Fruit fly (Drosophila melanogaster): ENCODE measurements around the gene Arl6IP1.

The Arl6IP1 gene

DNA sequence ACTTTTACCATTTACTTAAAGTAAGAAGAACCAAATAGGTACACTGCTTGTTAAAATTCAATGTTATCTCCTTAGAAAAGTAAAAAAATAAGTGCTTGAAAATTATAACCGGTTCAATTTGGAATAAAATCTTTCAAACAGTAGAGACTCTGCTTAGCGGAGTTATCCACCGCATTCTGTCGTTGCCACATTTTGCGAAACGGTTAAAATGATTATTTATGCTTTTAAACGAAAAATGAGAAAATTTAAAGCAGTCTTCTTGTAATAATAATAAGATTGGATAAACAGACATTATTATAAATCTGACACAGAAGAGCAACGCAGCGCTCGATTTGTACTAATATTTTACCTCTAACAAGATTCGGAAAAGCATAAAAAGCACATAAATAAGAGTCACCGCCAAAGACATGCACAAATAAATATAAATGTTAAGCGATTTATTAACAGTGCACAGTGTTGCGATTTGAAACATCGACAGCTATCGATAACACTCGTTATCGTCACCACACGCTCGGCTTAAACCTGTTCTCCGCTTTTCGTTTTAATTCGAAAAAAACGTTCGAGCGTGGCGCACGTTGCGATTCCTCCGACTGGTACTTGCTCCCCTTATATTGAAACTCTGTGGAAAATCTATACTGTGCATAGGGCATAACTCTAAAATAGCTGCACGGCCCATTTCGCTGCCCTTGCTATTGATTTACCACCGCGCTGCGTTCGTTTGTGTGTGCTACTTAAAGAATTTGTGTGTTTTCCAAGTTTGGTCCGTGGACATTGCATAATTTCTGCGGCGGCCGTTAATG lies 18.5 kb upstream of the Arl6IP1 start, which contains the start of gene Fas1:
Fas1 (plus strand) TSS at position 489 of the 800 bp plus-strand sequence.
- TF ChIP-seq CTCF (optimal IDR thresholded peaks at IDR 0.05) (peak; percentile 45 to 66), CG8478 (optimal IDR thresholded peaks at IDR 0.05) (no peak)

DNA sequence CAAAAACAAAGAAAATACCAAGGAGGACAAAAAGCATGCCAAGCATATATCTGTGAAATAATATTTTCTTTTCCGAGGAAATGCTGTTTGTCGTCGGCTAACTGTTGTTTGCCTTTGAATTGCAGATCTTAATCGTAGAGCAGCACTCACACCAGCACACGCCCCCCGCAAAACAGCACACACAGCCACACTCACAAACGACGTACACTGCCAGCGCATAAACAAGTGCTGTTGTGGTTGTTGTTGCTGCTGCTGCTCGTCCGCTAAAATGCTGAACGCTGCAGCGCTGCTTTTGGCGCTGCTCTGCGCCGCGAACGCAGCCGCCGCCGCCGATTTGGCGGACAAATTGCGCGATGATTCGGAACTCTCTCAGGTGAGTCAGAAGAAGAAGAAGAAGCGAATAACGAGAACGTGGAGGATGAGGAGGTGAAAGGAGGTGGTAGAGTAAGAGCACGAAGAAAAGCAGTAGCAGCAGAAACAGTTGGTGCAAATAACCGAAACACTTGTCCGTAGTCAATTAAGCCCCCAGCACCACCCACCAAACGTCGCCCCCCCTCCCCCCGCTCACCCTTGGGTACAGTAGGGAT lies 17.5 kb upstream of the Arl6IP1 start:
- TF ChIP-seq CG8478 (optimal IDR thresholded peaks at IDR 0.05) = no peak
- no peak for TF ChIP-seq CTCF (optimal IDR thresholded peaks at IDR 0.05)

DNA sequence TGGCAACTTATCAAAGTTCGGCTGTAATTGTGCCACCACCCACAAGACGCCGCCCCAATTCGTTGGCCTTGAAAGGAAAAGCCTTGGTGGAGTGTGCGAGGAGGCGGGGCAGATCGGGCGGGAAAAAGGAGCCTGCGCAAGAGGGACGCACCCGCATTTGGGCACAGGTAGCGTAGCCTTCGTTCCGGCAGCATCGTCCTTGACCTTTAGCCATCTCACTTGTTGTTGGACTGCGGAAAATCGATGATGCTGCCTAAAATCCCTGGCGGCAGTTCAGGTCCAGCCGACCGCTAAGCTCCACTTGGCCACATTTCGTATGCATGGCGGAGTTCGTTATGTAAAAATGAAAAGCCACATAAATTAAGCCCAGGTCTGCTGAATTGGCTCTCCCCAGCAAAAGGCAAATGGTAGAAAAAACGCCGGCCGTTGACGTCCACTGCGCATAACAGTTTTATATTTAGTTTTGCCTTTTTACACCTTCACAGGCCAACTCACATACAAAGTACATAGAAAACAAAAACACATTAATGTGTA lies 16.4 kb upstream of the Arl6IP1 start:
- no peak for TF ChIP-seq CG8478 (optimal IDR thresholded peaks at IDR 0.05)
- no peak for TF ChIP-seq CTCF (optimal IDR thresholded peaks at IDR 0.05)

DNA sequence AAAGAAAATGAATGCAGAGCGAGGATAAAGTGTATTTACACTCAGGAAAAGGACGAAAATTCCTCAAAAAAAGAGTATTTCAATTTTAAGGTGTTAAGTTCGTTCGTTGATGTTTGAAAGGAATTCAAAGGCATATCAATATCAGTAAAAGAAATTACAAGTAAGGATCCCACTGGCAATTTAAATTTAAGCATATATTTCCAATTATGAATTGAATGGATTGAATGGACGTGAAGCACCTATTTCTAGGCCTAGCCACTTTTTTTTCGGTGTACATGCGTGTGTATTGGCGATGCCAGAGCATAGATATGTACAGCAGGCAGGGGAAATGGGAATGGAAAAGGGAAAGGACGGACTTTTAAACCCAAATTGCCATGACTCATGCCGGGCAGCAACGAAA lies 12.8 kb upstream of the Arl6IP1 start:
- TF ChIP-seq CTCF (optimal IDR thresholded peaks at IDR 0.05) = no peak
- TF ChIP-seq CG8478 (optimal IDR thresholded peaks at IDR 0.05) = no peak

DNA sequence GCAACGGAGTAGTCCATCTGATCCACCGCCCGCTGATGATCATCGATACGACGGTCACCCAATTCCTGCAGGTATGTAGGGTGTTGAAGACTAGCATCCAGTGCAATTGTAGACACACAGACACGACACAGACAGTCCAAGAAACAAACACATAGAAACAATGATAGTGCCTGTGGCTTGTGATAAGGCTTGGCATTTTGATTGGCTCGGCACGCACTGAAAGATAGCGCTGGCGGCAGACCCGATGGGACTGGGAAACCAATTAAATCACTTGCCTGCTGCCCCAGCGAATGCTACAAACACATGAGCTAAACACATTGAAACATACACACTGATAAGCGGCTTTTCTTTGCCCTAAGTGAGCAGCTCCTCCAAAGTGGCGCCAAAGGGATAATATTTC lies 10.7 kb upstream of the Arl6IP1 start:
- TF ChIP-seq CG8478 (optimal IDR thresholded peaks at IDR 0.05) = no peak
- TF ChIP-seq CTCF (optimal IDR thresholded peaks at IDR 0.05) = no peak

DNA sequence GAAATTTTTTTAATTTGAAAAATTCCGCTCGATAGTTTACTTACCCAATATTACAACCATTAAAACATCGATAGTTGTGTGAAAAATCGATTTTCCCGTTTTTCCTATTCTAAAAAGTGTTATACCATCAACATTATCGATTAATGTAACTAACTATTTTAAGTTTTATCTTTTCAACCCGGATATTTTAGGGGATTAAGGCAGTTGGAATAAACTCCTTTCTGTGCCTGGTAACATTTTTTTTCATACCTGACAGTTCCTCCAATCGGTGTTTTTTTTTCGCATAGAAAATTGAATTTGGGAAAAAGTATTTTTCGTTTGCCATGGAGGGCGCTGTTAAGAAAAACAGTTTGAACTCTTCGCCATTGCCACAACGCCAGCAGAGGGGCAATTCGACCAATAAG lies 3.4 kb upstream of the Arl6IP1 start, which contains the start of gene nonA-l:
nonA-l (plus strand) TSS at position 201 of the 404 bp plus-strand sequence.
- TF ChIP-seq CG8478 (optimal IDR thresholded peaks at IDR 0.05) = no peak
- TF ChIP-seq CTCF (optimal IDR thresholded peaks at IDR 0.05) = peak in 1 of 2 experiments; percentile 22

DNA sequence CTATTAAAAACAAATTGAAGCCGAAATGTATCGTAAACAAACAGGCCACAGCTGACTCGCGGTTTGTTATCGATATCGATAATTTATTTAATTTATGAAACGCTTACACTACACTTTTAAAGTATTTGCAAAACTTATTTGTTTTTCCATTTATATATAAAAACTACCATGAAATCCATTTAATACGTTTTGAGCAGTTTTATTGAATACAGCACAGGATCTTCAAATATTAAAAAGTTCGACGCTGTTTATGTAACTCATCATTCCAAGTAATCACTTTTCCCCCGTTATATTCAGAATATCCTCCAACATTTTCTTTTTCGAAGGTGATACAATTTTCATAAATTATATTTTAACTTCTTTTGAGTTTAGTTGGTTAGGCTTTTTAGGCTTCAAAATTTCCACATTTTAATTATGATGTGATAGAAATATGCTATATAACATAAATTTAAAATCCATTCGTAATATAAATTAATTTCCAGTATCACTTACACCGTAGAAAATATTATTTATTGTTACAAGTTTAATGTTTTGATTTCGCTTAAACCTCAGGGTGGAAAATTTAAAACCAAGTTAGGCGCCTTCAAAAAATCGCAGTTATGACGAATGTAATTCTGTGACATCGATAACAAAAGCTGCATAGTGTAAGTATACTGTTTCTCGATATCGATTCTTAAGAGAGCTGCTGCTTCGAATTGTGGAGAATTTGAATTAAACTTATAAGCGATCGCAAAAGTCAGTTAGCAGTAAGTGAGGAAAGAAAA lies 3.7 kb downstream of the Arl6IP1 start, which contains the start of the genes CG10324 and CCT3:
CG10324 (minus strand) TSS at position 53 of the 764 bp plus-strand sequence.
CCT3 (plus strand) TSS at position 654 of the 764 bp plus-strand sequence.
- no peak for TF ChIP-seq CTCF (optimal IDR thresholded peaks at IDR 0.05)

DNA sequence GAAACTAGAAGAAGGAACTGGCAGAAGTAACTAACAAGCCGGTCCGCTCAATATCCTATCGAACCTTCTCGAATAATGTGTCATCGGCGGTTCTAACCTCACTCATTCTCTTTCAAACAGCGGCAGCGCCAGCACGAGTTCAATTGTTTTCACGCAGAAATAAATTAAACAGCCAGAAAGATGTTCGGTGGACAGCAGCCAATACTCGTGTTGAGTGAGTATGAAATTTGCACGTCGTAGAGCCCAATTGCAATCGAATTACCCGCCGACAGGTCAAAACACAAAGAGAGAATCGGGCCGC lies 4.3 kb downstream of the Arl6IP1 start:
- TF ChIP-seq CTCF (optimal IDR thresholded peaks at IDR 0.05) (no peak), CG8478 (optimal IDR thresholded peaks at IDR 0.05) (no peak)

DNA sequence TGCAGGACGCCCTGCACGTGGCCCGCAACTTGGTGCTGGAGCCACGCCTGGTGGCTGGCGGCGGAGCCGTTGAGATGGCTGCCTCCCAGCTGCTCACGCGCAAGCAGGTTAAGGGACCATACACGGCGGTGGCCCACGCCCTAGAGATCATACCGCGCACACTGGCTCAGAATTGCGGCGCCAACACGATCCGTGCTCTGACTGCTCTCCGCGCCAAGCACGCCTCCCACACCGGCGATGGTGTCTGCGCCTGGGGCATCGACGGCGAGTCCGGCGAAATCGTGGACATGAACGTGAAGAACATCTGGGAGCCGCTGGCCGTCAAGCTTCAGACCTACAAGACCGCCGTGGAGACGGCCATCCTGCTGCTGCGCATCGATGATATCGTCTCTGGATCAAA lies 5.9 kb downstream of the Arl6IP1 start:
- TF ChIP-seq CG8478 (optimal IDR thresholded peaks at IDR 0.05) (no peak), CTCF (optimal IDR thresholded peaks at IDR 0.05) (peak in 1 of 2 experiments; percentile 13)

DNA sequence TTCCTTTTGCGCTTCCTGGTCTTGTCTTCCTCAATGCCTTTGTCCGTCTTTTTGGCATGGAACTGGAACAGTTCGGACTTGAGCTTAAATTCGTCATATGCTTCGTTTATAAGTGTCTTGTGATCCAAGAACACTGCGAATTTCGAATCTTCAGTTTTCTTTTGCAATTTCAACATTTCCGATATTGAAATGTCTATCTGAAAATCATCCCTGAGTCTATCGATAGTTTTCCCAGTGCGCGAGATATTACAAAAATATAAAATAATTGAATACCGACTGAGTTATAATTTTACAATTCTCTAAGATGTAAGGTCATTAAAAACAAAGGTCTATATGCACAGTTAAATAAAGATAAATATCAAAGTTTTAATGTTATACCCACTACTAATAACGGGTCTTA lies 7.5 kb downstream of the Arl6IP1 start, which contains the start of gene Mettl4:
Mettl4 (minus strand) TSS at position 208 of the 400 bp plus-strand sequence.
- TF ChIP-seq CG8478 (optimal IDR thresholded peaks at IDR 0.05) (no peak), CTCF (optimal IDR thresholded peaks at IDR 0.05) (no peak)

DNA sequence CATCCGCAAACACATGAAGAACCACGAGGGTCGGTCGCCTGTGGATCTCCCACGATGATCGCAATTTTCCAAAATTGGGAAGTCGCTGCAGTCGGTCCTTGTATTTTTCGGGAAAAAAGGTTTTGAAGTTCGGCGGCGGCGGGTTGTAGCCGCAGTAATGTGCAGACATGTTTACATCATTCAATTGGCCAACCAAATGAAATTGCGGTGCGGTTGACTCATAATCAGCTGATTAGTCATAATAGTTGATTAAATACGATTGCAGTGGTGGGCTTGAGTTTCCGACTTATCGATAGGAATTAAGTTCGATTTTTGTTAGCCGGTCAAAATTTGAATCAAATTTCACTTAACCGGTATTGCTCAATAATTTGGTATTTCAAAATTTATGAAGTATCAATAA lies 8.7 kb downstream of the Arl6IP1 start, which contains the start of gene CG14907:
CG14907 (minus strand) TSS at position 229 of the 400 bp plus-strand sequence.
- TF ChIP-seq CG8478 (optimal IDR thresholded peaks at IDR 0.05) (no peak), CTCF (optimal IDR thresholded peaks at IDR 0.05) (no peak)

DNA sequence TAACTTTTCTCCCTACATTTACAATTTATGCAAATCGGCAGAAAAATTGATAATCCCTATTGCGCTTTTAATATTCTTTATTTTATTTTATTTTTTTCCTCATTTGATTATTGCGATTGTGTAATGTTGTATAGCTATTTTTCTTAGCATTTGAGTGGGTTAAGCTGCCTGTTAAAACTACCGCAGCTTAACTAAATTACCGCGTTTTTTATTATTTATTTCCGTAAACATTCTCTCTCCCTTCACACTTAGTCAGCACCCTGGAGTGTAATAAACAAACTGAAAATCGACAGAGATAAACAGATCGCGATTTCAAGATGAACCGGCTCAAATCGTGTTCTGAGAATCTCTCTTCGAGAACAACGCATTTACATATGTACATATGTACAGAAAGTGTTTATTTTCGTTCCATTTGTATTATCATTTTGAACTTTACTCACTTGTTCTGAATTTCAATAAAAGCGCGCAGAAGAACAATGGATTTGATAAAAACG lies 11.6 kb downstream of the Arl6IP1 start:
- TF ChIP-seq CTCF (optimal IDR thresholded peaks at IDR 0.05) (no peak), CG8478 (optimal IDR thresholded peaks at IDR 0.05) (no peak)

DNA sequence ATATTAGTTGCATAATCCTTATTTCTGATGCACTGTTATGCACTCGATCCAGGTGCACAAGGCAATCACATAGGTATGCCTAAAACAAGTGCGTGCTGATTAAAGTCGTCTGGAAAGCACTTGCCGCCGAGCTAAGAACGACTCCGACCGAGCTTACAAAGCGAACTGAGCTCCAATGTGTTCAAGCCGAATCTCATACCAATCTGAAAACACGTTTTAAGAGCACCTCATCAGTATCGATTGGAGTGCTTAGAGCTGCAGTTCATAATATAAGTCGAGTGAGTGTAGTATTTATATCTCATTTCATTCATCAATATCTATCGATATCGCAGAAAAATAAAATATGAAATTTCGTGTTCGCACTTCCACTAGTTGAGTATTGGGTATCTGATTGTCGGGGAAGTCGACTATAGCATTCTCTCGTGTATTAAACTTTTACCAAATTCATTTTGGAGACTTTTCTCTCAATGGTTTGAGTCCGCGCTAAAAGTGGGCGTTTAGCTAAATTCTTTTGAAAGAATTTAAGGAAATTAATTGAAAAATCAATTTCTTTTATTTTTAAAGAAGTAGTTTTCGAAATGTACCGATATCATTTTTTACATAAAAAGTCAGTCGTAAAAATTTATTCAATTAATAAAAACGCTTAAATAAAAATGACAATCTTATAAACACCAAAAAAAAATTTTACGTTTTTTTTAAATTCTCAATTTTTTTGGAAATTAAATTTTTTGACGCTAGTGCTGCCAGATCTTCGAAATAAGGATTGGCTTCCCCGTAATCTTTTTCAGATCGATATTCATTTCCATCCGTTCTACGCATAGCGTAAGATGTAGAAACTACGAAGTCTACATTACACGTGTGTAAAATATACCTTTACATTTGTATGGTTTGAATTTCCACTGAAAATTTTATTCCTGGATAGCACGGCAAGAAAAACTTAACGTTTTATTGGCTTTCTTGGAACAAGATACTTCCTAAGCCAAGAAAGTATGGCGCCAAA lies 12.4 kb downstream of the Arl6IP1 start, which contains the start of gene modSP:
modSP (minus strand) TSS at position 169 of the 1,000 bp plus-strand sequence.
- TF ChIP-seq CTCF (optimal IDR thresholded peaks at IDR 0.05) (peak; percentile 70 to 84), CG8478 (optimal IDR thresholded peaks at IDR 0.05) (no peak)

DNA sequence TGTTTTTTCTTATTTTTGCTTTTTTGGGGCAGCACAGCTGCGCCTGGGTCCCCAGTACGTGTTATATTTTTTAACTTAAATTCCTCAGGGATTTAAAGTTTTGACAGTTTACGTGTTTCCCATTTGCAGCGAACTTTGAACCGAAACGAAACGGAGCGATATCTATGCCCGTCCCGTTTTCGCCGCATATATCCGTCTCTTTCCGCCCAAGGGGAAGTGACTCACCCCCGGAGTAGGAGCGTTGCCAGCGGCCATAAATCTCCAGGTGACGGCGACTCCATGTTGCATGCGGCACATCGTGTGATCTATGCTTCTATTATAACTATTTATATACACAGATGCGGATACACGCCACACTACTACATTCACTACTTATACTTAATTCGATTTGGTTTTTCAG lies 18.3 kb downstream of the Arl6IP1 start:
- TF ChIP-seq CG8478 (optimal IDR thresholded peaks at IDR 0.05) = no peak
- no peak for TF ChIP-seq CTCF (optimal IDR thresholded peaks at IDR 0.05)
